Fruit fly (Drosophila melanogaster): ENCODE results near the gene oc.

Gene oc

DNA sequence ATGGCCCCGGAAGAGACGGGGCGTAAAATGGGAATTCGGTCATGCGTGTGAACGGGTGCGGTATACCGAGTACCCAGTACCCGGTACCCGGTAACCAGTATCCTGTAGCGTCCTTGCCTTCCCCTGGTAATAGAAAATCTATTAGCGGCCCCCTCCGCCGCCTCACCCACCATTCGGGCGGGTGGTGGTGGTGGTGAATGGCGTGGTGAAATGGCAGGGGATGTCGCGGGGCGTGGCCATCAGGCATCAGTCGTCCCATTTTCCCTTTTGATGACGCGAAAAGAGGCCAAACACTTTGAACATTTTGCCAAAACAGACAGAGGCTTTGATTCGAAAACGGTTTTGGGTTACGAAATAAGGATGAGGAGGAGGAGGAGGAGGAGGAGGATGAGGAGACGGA, 42.6 kb downstream of the oc start (continued):
- TF ChIP-seq CG30431 (GFP tag; optimal IDR thresholded peaks at IDR 0.05) (no peak), CG7928 (GFP tag; optimal IDR thresholded peaks at IDR 0.05) (no peak), sc (optimal IDR thresholded peaks at IDR 0.05) (no peak), sc (GFP tag; optimal IDR thresholded peaks at IDR 0.05) (no peak), Ets65A (GFP tag) (peak; percentile 42), oc (tag; optimal IDR thresholded peaks at IDR 0.05) (peak; percentile 59), az2 (GFP tag; optimal IDR thresholded peaks at IDR 0.05) (no peak), gcm2 (GFP tag; optimal IDR thresholded peaks at IDR 0.05) (no peak), CG18476 (GFP tag; optimal IDR thresholded peaks at IDR 0.05) (no peak), CG7556 (GFP tag; optimal IDR thresholded peaks at IDR 0.05) (no peak), Hr3 (GFP tag; optimal IDR thresholded peaks at IDR 0.05) (no peak), pho (GFP tag; optimal IDR thresholded peaks at IDR 0.05) (no peak), ro (GFP tag; IDR thresholded peaks at IDR 0.05) (no peak), CG9609 (GFP tag; optimal IDR thresholded peaks at IDR 0.05) (no peak), Sin3A (optimal IDR thresholded peaks at IDR 0.05) (no peak), pros (GFP tag; optimal IDR thresholded peaks at IDR 0.05) (peak; percentile 12), HLH4C (GFP tag; IDR thresholded peaks at IDR 0.05; ENCODE audit: partially characterized antibody) (no peak), Tbp (GFP tag; optimal IDR thresholded peaks at IDR 0.05) (no peak), CG11085 (GFP tag; IDR thresholded peaks at IDR 0.05) (no peak), Nf-YB (GFP tag; optimal IDR thresholded peaks at IDR 0.05) (peak; percentile 63), Nf-YC (tag; optimal IDR thresholded peaks at IDR 0.05) (peak; percentile 73), dm (GFP tag; optimal IDR thresholded peaks at IDR 0.05) (no peak), CG10147 (GFP tag; optimal IDR thresholded peaks at IDR 0.05) (no peak), Sox102F (GFP tag; optimal IDR thresholded peaks at IDR 0.05) (no peak), lov (optimal IDR thresholded peaks at IDR 0.05) (no peak), lov (GFP tag; IDR thresholded peaks at IDR 0.05) (no peak), slou (GFP tag; optimal IDR thresholded peaks at IDR 0.05) (no peak), CG17186 (GFP tag; optimal IDR thresholded peaks at IDR 0.05) (no peak), Eip74EF (GFP tag; optimal IDR thresholded peaks at IDR 0.05) (no peak), CG17359 (tag; optimal IDR thresholded peaks at IDR 0.05) (no peak), D (optimal IDR thresholded peaks at IDR 0.05) (no peak), D (GFP tag; optimal IDR thresholded peaks at IDR 0.05) (no peak), cas (GFP tag; IDR thresholded peaks at IDR 0.05) (no peak), CG2875 (GFP tag; optimal IDR thresholded peaks at IDR 0.05) (no peak), zfh2 (GFP tag; optimal IDR thresholded peaks at IDR 0.05) (no peak)

DNA sequence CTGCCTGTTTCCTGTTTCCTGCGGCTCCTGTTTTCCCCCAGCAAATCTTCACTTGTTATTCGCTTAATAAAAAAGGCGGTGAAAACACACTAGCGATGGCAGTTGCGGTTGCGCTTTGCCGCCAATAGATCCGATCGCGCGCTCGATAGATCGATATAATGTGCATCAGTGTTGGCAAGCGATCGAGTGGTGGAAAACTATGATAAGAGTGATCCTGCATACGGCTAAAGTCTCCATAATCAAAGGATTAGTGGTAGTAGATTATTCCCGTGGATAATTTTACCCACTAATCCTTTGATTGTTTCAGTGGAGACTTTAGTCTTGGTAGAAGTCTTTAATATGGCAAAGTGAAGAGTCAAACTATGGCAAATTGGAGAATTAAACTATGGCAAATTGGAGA, 44.3 kb downstream of the oc start, which contains the start of gene Caf1-180:
TSS of gene Caf1-180 (minus strand) at position 99 of the 400 bp plus-strand sequence.
- peak; percentile 88 for TF ChIP-seq pita (GFP tag; optimal IDR thresholded peaks at IDR 0.05)
- no peak for TF ChIP-seq Ravus (GFP tag; IDR thresholded peaks at IDR 0.05)
- no peak for TF ChIP-seq Lpt (GFP tag; optimal IDR thresholded peaks at IDR 0.05)
- TF ChIP-seq Awh (GFP tag; IDR thresholded peaks at IDR 0.05) = no peak
- peak; percentile 69 for TF ChIP-seq sna (GFP tag; IDR thresholded peaks at IDR 0.05; ENCODE audit: partially characterized antibody)
- TF ChIP-seq Elba2 (GFP tag; optimal IDR thresholded peaks at IDR 0.05) = no peak
- no peak for TF ChIP-seq CG16779 (GFP tag; IDR thresholded peaks at IDR 0.05)
- peak; percentile 23 for TF ChIP-seq sens (GFP tag)
- no peak for TF ChIP-seq CG8359 (GFP tag; optimal IDR thresholded peaks at IDR 0.05; ENCODE audit: borderline replicate concordance)
- no peak for TF ChIP-seq stc (GFP tag; IDR thresholded peaks at IDR 0.05)
- peak; percentile 2 for TF ChIP-seq CG30020 (tag; optimal IDR thresholded peaks at IDR 0.05)
- TF ChIP-seq NC2β (GFP tag; optimal IDR thresholded peaks at IDR 0.05) = no peak
- TF ChIP-seq CG1603 (tag; optimal IDR thresholded peaks at IDR 0.05) = peak; percentile 70
- TF ChIP-seq Dref (GFP tag; IDR thresholded peaks at IDR 0.05) = peak; percentile 89
- no peak for TF ChIP-seq CG4328 (GFP tag; optimal IDR thresholded peaks at IDR 0.05)
- TF ChIP-seq CG18619 (GFP tag; optimal IDR thresholded peaks at IDR 0.05) = no peak
- TF ChIP-seq amos (GFP tag; IDR thresholded peaks at IDR 0.05; ENCODE audit: partially characterized antibody) = peak; percentile 92
- no peak for TF ChIP-seq Camta (GFP tag; optimal IDR thresholded peaks at IDR 0.05)
- peak; percentile 40; the same call in 1 of the 3 replicates for TF ChIP-seq hb (GFP tag; IDR thresholded peaks at IDR 0.05; ENCODE audit: partially characterized antibody)
- TF ChIP-seq CG11093 (GFP tag; IDR thresholded peaks at IDR 0.05) = no peak
- no peak for TF ChIP-seq CG31388 (GFP tag; optimal IDR thresholded peaks at IDR 0.05)
